Fruit fly (Drosophila melanogaster): ENCODE data around the gene CG11109.

DNA sequence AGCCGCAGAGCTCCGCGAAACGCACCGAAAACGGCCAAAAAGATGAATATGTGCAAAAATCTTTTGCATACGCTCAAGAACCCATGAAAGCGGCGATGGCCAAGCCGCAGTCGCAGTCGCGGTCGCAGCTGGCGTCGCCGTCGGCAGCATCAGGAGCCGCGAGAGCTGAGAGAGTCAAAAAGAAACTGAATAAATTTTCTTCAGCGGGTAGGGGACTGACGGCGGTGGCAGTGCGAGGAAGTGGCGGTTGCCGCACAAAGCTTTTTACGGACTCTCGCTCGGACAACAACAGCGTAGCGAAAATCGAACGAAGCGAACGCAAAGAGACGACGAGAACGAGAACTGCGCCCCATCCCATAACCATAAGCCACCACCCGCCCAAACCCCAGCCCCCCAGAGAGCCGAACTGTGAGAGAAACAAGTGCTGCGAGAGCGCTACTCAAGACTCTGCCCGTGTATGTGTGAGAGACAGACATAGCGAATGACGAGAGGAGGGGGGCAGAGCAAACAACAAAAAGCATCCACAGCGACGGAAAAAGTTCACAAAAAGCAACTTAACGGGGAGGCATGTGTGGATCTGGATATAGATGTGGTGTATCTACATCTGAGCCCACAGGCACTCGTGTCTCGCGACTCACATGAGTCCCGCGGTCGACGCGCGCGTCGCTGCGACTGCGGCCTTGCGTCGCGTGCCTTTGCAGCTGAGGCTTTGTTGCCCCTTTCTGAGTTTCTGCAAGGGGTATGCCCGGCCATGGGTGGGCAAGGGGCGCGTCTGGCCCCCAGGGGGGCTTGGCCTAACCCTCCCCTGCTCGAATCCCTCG, 36.6 kb upstream of the CG11109 start, which contains the start of gene jim:
- TF ChIP-seq CTCF (optimal IDR thresholded peaks at IDR 0.05) (no peak), CG8478 (optimal IDR thresholded peaks at IDR 0.05) (no peak)

Measured in S2 (cell line).